Fruit fly (Drosophila melanogaster): ENCODE results near the gene Taf12L.

DNA sequence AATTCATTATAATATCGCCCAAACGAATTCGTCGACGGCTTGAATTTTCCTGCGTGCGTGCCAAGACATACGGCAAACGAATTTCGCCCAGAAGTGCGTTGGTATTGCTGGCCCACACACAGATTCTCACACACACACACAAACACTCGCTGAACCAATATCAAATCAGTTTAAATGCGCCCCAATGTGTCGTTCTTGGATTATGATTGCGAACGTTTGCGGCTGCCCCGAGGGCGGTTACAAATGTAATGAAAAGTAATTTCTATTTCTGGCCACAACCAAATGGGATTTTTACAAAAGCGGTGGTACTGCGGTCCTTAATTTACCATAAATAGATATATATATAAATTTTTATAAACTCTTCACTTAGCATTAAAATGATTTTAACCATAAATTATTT is 2.4 kb downstream of the Taf12L start:
- TF ChIP-seq CTCF (optimal IDR thresholded peaks at IDR 0.05) (no peak), CG8478 (optimal IDR thresholded peaks at IDR 0.05) (no peak)
